Fruit fly (Drosophila melanogaster): Measurements from ENCODE around the gene hoe2.

The hoe2 gene

dm6 chr2L:4930541-4930940, 5.7 kb downstream of the hoe2 start (continued):
- TF ChIP-seq CG10366 (GFP tag; IDR thresholded peaks at IDR 0.05): 0 out of 2 replicates have a peak, but pooled peaks have one; percentile 8
- TF ChIP-seq Fer3 (tag; optimal IDR thresholded peaks at IDR 0.05): peak; percentile 14
- no peak for TF ChIP-seq Ets65A (GFP tag)
- TF ChIP-seq Mrtf (GFP tag; IDR thresholded peaks at IDR 0.05): no peak
- peak in 1 of 2 experiments; percentile 73 for TF ChIP-seq Pdp1 (GFP tag; optimal IDR thresholded peaks at IDR 0.05)
- TF ChIP-seq CG15269 (tag; optimal IDR thresholded peaks at IDR 0.05): peak; percentile 20
- TF ChIP-seq CG2678 (tag; optimal IDR thresholded peaks at IDR 0.05): peak; percentile 37
- no peak for TF ChIP-seq ewg (GFP tag; optimal IDR thresholded peaks at IDR 0.05)
- no peak for TF ChIP-seq dysf (GFP tag; IDR thresholded peaks at IDR 0.05)
- TF ChIP-seq CG6175 (GFP tag; IDR thresholded peaks at IDR 0.05): no peak
- no peak for TF ChIP-seq CG17912 (GFP tag; optimal IDR thresholded peaks at IDR 0.05)
- TF ChIP-seq pan (optimal IDR thresholded peaks at IDR 0.05): no peak
- TF ChIP-seq pan (GFP tag; optimal IDR thresholded peaks at IDR 0.05 in 1 of 2, IDR thresholded peaks at IDR 0.05 in 1 of 2): peak in 1 of 2 experiments; percentile 21
- TF ChIP-seq lab (GFP tag; optimal IDR thresholded peaks at IDR 0.05): peak; percentile 34
- TF ChIP-seq ci (GFP tag; IDR thresholded peaks at IDR 0.05): peak; percentile 68; the same call in 2 of the 3 replicates
- no peak for TF ChIP-seq CG9932 (GFP tag; IDR thresholded peaks at IDR 0.05)
- no peak for TF ChIP-seq hkb (optimal IDR thresholded peaks at IDR 0.05)
- 0 out of 2 replicates have a peak, but pooled peaks have one; percentile 13 for TF ChIP-seq hkb (GFP tag; IDR thresholded peaks at IDR 0.05)
- TF ChIP-seq C15 (GFP tag; IDR thresholded peaks at IDR 0.05): no peak
- no peak for TF ChIP-seq CG5180 (GFP tag; optimal IDR thresholded peaks at IDR 0.05)
- TF ChIP-seq CG14050 (GFP tag; IDR thresholded peaks at IDR 0.05): 0 out of 3 replicates have a peak, but pooled peaks have one; percentile 10
- peak; percentile 30; the same call in 1 of the 3 replicates for TF ChIP-seq row (GFP tag; IDR thresholded peaks at IDR 0.05)
- TF ChIP-seq CkIIα-i1 (GFP tag; IDR thresholded peaks at IDR 0.05): no peak
- TF ChIP-seq CG34422 (GFP tag; IDR thresholded peaks at IDR 0.05): no peak
- no peak for TF ChIP-seq CG16815 (GFP tag; optimal IDR thresholded peaks at IDR 0.05)
- no peak for TF ChIP-seq pita (GFP tag; optimal IDR thresholded peaks at IDR 0.05)
- no peak for TF ChIP-seq CG6272 (GFP tag; IDR thresholded peaks at IDR 0.05)
- peak; percentile 15; the same call in 1 of the 2 replicates for TF ChIP-seq E2f1 (GFP tag; IDR thresholded peaks at IDR 0.05)
- TF ChIP-seq sens (GFP tag): peak; percentile 83
- TF ChIP-seq CG6254 (GFP tag; optimal IDR thresholded peaks at IDR 0.05): no peak
- peak; percentile 5 for TF ChIP-seq Sox102F (GFP tag; optimal IDR thresholded peaks at IDR 0.05)
- TF ChIP-seq Dll (GFP tag; IDR thresholded peaks at IDR 0.05; ENCODE audit: partially characterized antibody): no peak
- TF ChIP-seq Oli (tag; optimal IDR thresholded peaks at IDR 0.05): peak; percentile 19
- no peak for TF ChIP-seq al (GFP tag; IDR thresholded peaks at IDR 0.05)
- TF ChIP-seq Drgx (GFP tag; IDR thresholded peaks at IDR 0.05): peak; percentile 44
- no peak for TF ChIP-seq CG7963 (GFP tag; IDR thresholded peaks at IDR 0.05; ENCODE audit: partially characterized antibody)
- TF ChIP-seq Xrp1 (GFP tag; IDR thresholded peaks at IDR 0.05): no peak; the same call in 1 of the 2 replicates
- no peak for TF ChIP-seq Sry-β (GFP tag; optimal IDR thresholded peaks at IDR 0.05)
- no peak for TF ChIP-seq mam (GFP tag; optimal IDR thresholded peaks at IDR 0.05)
- no peak for TF ChIP-seq rib (GFP tag; IDR thresholded peaks at IDR 0.05)
- peak; percentile 1 for TF ChIP-seq CG12071 (GFP tag; optimal IDR thresholded peaks at IDR 0.05)
- no peak for TF ChIP-seq zfh1 (GFP tag; IDR thresholded peaks at IDR 0.05)
- no peak for TF ChIP-seq Nf-YC (tag; optimal IDR thresholded peaks at IDR 0.05)
- no peak for TF ChIP-seq kay (GFP tag; optimal IDR thresholded peaks at IDR 0.05)

Data from whole organism, embryonic.